Worm (Caenorhabditis elegans) whole organism, L2 larva: Measurements from ENCODE around the gene F02E11.7.

Experiments
- R02D3.7 ChIP-seq: fragments of 150-350 bp; optimal IDR thresholded peaks from 2 replicates; lab custom pipeline; 2014; ENCODE audit warnings: missing biosample characterization, missing genetic modification characterization
- ceh-16 ChIP-seq: fragments of 150-350 bp; optimal IDR thresholded peaks from 2 replicates; lab custom pipeline; 2014; ENCODE audit warnings: missing biosample characterization, missing genetic modification characterization
- dmd-4 ChIP-seq: sonication (generic microtip); optimal IDR thresholded peaks from 2 replicates; lab custom pipeline; 2017; ENCODE audit warnings: missing biosample characterization, missing genetic modification characterization
- elt-3 ChIP-seq: sonication (generic microtip); optimal IDR thresholded peaks from 2 replicates; lab custom pipeline; 2017; ENCODE audit warnings: missing biosample characterization, missing genetic modification characterization
- lin-13 ChIP-seq: fragments of 150-350 bp; optimal IDR thresholded peaks from 2 replicates; lab custom pipeline; 2014; ENCODE audit warnings: missing biosample characterization, missing genetic modification reagents, missing genetic modification characterization
- lin-39 ChIP-seq: fragments of 150-350 bp; optimal IDR thresholded peaks from 2 replicates; lab custom pipeline; 2014; ENCODE audit warnings: missing biosample characterization, missing genetic modification reagents, missing genetic modification characterization
- mab-5 ChIP-seq: fragments of 150-350 bp; optimal IDR thresholded peaks from 2 replicates; lab custom pipeline; 2014; ENCODE audit warnings: missing biosample characterization, missing genetic modification characterization
- mdl-1 ChIP-seq, 2 experiments: fragments of 150-350 bp in 1 of 2; sonication (generic microtip) in 1 of 2; optimal IDR thresholded peaks; 2 replicates each; lab custom pipeline; 2017; ENCODE audit warnings: missing biosample characterization in 2 of 2, missing genetic modification characterization in 2 of 2
- nhr-237 ChIP-seq: fragments of 150-350 bp; optimal IDR thresholded peaks from 2 replicates; lab custom pipeline; 2014; ENCODE audit warnings: missing biosample characterization, missing genetic modification characterization
- nhr-77 ChIP-seq: fragments of 150-350 bp; optimal IDR thresholded peaks from 2 replicates; lab custom pipeline; 2014; ENCODE audit warnings: missing biosample characterization, missing genetic modification characterization
- skn-1 ChIP-seq: sonication (generic microtip); optimal IDR thresholded peaks from 2 replicates; lab custom pipeline; 2017; ENCODE audit warnings: missing biosample characterization, missing genetic modification characterization
- unc-39 ChIP-seq: fragments of 150-350 bp; optimal IDR thresholded peaks from 2 replicates; lab custom pipeline; 2014; ENCODE audit warnings: missing biosample characterization, missing genetic modification characterization
- ztf-11 ChIP-seq: sonication (generic microtip); optimal IDR thresholded peaks from 2 replicates; lab custom pipeline; 2017; ENCODE audit warnings: missing biosample characterization, missing genetic modification characterization

DNA sequence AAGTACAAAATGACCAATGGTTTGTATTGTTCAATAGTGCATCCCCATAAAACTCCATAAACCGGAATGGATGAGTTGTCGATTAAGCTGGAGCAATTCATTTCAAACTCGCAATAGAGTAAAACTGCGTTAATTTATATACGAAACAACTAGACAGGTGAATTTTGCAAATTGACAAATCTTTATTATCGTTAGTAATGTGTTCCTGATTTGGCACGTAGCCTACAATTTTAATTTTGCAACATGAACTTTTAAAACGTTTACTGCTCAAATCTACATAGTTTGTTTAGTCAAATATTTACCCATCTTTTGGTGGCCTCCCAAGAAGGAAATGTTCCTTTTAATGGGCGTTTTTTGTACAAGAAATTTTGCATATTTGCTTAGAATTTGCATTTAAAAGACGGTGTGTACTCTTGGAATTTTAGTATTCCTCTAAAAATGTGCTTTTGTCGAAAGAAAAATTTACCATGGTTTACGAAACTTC lies 30.4 kb upstream of the F02E11.7 start, which contains the start of the genes srz-67 and C17F4.11:
- TF ChIP-seq unc-39 (tag; lab: Kevin White, UChicago): no peak
- no peak for TF ChIP-seq mab-5
- no peak for TF ChIP-seq elt-3 (tag; lab: Kevin White, UChicago)
- TF ChIP-seq lin-39 (tag; lab: Kevin White, UChicago): no peak
- TF ChIP-seq mdl-1 (tag; optimal IDR thresholded peaks at IDR 0.05; lab: Kevin White, UChicago): no peak
- no peak for TF ChIP-seq ceh-16
- no peak for TF ChIP-seq R02D3.7 (tag; lab: Kevin White, UChicago)
- TF ChIP-seq lin-13 (GFP tag; lab: Kevin White, UChicago): no peak
- no peak for TF ChIP-seq nhr-77 (tag; lab: Kevin White, UChicago)
- TF ChIP-seq ztf-11: no peak
- no peak for TF ChIP-seq skn-1 (tag; lab: Kevin White, UChicago)
- TF ChIP-seq dmd-4 (tag; lab: Kevin White, UChicago): no peak
- TF ChIP-seq nhr-237: no peak
